Worm (Caenorhabditis elegans) whole organism, L4/young adult: Measurements from ENCODE around the gene fbxa-141.

Source experiments
- W03F9.2 ChIP-seq: fragments of 150-350 bp; optimal IDR thresholded peaks from 2 replicates; lab custom pipeline; 2014; ENCODE audit warnings: missing biosample characterization, missing genetic modification characterization
- dao-5 ChIP-seq: sonication (generic microtip); optimal IDR thresholded peaks from 2 replicates; lab custom pipeline; 2016; ENCODE audit warnings: missing genotype, missing genetic modification characterization, moderate library complexity, missing compliant biosample characterization
- him-1 ChIP-seq: sonication (generic microtip); optimal IDR thresholded peaks from 2 replicates; lab custom pipeline; 2016; ENCODE audit warnings: missing genotype, missing genetic modification reagents, missing genetic modification characterization, missing compliant biosample characterization

ce11 chrX:14537625-14538024 lies 24.9 kb upstream of the fbxa-141 start:
- TF ChIP-seq him-1 (tag; lab: Kevin White, UChicago) (no peak), W03F9.2 (tag; lab: Kevin White, UChicago) (no peak), dao-5 (tag; lab: Kevin White, UChicago) (no peak)
